Worm (Caenorhabditis elegans) whole organism, midembryonic: ENCODE measurements around the gene dap-3.

Source experiments
- T22C8.4 ChIP-seq: fragments of 200-800 bp; sonication (Bioruptor generic); IDR thresholded peaks from 2 replicates; pipeline ENCODE4 v1.3.6; 2022; ENCODE audit warnings: missing genetic modification characterization, missing compliant biosample characterization
- cog-1 ChIP-seq: sonication (generic microtip); optimal IDR thresholded peaks from 2 replicates; lab custom pipeline; 2016; ENCODE audit warnings: missing genetic modification characterization, missing compliant biosample characterization
- flt-1 ChIP-seq: fragments of 200-800 bp; sonication (Bioruptor generic); IDR thresholded peaks from 2 replicates; pipeline ENCODE4 v1.3.6; 2022; ENCODE audit warnings: missing genetic modification characterization, missing compliant biosample characterization
- klf-2 ChIP-seq: fragments of 200-800 bp; sonication (Bioruptor generic); conservative IDR thresholded peaks from 2 replicates; pipeline ENCODE4 v1.3.6; 2022; ENCODE audit warnings: missing genetic modification reagents, missing genetic modification characterization, missing compliant biosample characterization
- med-1 ChIP-seq: sonication (generic microtip); optimal IDR thresholded peaks from 2 replicates; lab custom pipeline; 2017; ENCODE audit warnings: missing genetic modification characterization, mild to moderate bottlenecking, missing compliant biosample characterization, antibody characterized with exemption, missing genetic modification reagents; ENCODE audit not compliant: insufficient read depth
- ref-1 ChIP-seq: fragments of 200-800 bp; sonication (Bioruptor generic); conservative IDR thresholded peaks from 2 replicates; pipeline ENCODE4 v1.3.6; 2022; ENCODE audit warnings: missing genetic modification reagents, missing genetic modification characterization, missing compliant biosample characterization
- tab-1 ChIP-seq: fragments of 200-800 bp; sonication (Bioruptor generic); IDR thresholded peaks from 2 replicates; pipeline ENCODE4 v1.3.6; 2022; ENCODE audit warnings: missing genetic modification characterization, missing compliant biosample characterization
- ztf-23 ChIP-seq: fragments of 200-800 bp; sonication (Bioruptor generic); IDR thresholded peaks from 2 replicates; pipeline ENCODE4 v1.3.6; 2022; ENCODE audit warnings: missing genetic modification reagents, missing genetic modification characterization, missing compliant biosample characterization
- ztf-29 ChIP-seq: fragments of 200-800 bp; sonication (Bioruptor generic); IDR thresholded peaks from 2 replicates; pipeline ENCODE4 v1.3.6; 2022; ENCODE audit warnings: missing genetic modification reagents, missing genetic modification characterization, missing compliant biosample characterization

The dap-3 gene

ce11 chrII:10598039-10598438 is 17.1 kb downstream of the dap-3 start, which contains the start of gene C14A4.8:
Gene C14A4.8 (minus strand): TSS chrII:10598139.
- TF ChIP-seq tab-1 (GFP tag; lab: Robert Waterston, UW) (no peak), cog-1 (tag; lab: Kevin White, UChicago) (no peak)

DNA sequence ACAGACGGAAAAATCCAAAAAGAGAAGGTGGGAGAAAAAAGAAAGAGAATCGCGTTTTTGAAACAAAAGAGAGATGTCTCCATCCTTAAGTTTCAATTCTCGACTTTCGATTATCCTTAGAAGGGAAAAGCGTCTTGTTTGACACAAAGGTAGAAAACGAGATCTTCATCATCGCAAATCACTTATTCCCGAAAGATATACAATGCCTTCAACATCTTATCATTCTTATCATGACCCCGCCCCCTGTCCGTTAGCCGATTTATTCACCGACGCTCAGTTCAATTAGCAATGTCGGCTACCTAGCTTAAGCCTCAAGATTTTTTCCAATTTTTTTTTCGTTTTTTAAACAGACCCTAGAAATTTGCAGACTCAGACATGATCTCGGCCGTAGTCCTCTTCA is 18.0 kb downstream of the dap-3 start, which contains the start of gene C14A4.9:
Gene C14A4.9, plus strand, starts transcription at position 368 of the 400 bp plus-strand sequence.
- no peak for TF ChIP-seq cog-1 (tag; lab: Kevin White, UChicago)
- no peak for TF ChIP-seq tab-1 (GFP tag; lab: Robert Waterston, UW)
- TF ChIP-seq ref-1 (GFP tag; lab: Robert Waterston, UW) = no peak
- TF ChIP-seq klf-2 (GFP tag; lab: Robert Waterston, UW) = no peak
- TF ChIP-seq ztf-29 = no peak
- TF ChIP-seq flt-1 (GFP tag; lab: Robert Waterston, UW) = no peak
- no peak for TF ChIP-seq ztf-23 (GFP tag; lab: Robert Waterston, UW)
- no peak for TF ChIP-seq T22C8.4
- TF ChIP-seq med-1 (GFP tag; lab: Kevin White, UChicago) = no peak

DNA sequence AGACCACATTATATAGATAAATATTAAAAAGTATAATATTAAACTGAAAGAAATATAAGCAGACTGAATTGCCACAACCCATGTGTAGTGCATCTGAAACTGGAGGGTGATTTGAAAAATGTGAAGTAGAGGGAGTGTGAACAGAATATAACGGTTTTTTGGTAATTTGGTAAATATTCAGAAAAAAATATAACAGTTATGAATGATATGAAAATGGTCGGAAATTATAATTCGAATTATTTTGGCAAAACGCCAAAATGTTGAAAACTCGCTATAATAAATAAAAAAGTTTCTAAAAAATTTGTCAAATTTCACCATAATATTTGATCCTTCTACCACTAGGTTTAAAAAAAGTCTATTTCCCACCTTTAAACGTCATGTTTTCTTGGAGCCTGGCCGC is 21.3 kb downstream of the dap-3 start, which contains the start of gene srv-2:
Gene srv-2, minus strand, starts transcription at position 101 of the 400 bp plus-strand sequence.
- TF ChIP-seq ztf-29 = no peak
- TF ChIP-seq tab-1 (GFP tag; lab: Robert Waterston, UW) = no peak
- TF ChIP-seq klf-2 (GFP tag; lab: Robert Waterston, UW) = no peak
- TF ChIP-seq flt-1 (GFP tag; lab: Robert Waterston, UW) = no peak
- TF ChIP-seq ztf-23 (GFP tag; lab: Robert Waterston, UW) = no peak
- TF ChIP-seq cog-1 (tag; lab: Kevin White, UChicago) = no peak
- no peak for TF ChIP-seq med-1 (GFP tag; lab: Kevin White, UChicago)

DNA sequence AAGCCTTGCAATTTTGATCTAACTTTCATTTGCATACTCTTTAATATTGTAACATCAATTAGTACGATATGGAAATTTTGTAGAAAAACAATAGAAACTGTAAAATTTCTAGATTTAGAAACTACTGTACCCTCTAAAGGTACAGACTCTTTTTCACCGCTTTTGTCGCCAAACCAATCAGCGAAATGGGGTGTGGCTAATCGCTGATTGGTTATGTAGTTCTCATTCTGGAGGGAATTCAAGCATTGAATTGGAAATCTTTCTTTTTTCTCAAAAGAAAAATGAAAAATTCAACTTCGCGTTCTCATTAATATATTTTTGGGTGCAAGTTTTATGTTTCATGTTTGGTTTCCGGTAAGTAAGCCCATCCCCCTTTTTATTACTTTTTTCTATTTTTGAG is 22.6 kb downstream of the dap-3 start:
- TF ChIP-seq tab-1 (GFP tag; lab: Robert Waterston, UW) = no peak
- TF ChIP-seq ztf-23 (GFP tag; lab: Robert Waterston, UW) = no peak
- no peak for TF ChIP-seq flt-1 (GFP tag; lab: Robert Waterston, UW)
- TF ChIP-seq med-1 (GFP tag; lab: Kevin White, UChicago) = no peak
- TF ChIP-seq cog-1 (tag; lab: Kevin White, UChicago) = no peak
- no peak for TF ChIP-seq klf-2 (GFP tag; lab: Robert Waterston, UW)
- TF ChIP-seq ref-1 (GFP tag; lab: Robert Waterston, UW) = no peak
- TF ChIP-seq T22C8.4 = no peak
- no peak for TF ChIP-seq ztf-29

- TF ChIP-seq flt-1 (GFP tag; lab: Robert Waterston, UW) = no peak
- no peak for TF ChIP-seq ref-1 (GFP tag; lab: Robert Waterston, UW)
- TF ChIP-seq cog-1 (tag; lab: Kevin White, UChicago) = no peak
- TF ChIP-seq ztf-23 (GFP tag; lab: Robert Waterston, UW) = no peak
- TF ChIP-seq tab-1 (GFP tag; lab: Robert Waterston, UW) = no peak
- TF ChIP-seq T22C8.4 = no peak
- TF ChIP-seq med-1 (GFP tag; lab: Kevin White, UChicago) = no peak
- no peak for TF ChIP-seq ztf-29
- TF ChIP-seq klf-2 (GFP tag; lab: Robert Waterston, UW) = no peak
Measured at ce11 chrII:10605512-10605911, 24.6 kb downstream of the dap-3 start, which contains the start of gene taf-13. Gene taf-13 (minus strand): TSS chrII:10605612.

ce11 chrII:10607238-10607961 is 26.5 kb downstream of the dap-3 start, which contains the start of gene ccm-3:
Gene ccm-3 (minus strand): TSS chrII:10607275.
- TF ChIP-seq med-1 (GFP tag; lab: Kevin White, UChicago) (no peak), klf-2 (GFP tag; lab: Robert Waterston, UW) (no peak), ref-1 (GFP tag; lab: Robert Waterston, UW) (no peak), ztf-23 (GFP tag; lab: Robert Waterston, UW) (no peak), cog-1 (tag; lab: Kevin White, UChicago) (no peak), tab-1 (GFP tag; lab: Robert Waterston, UW) (no peak), T22C8.4 (no peak), flt-1 (GFP tag; lab: Robert Waterston, UW) (no peak), ztf-29 (no peak)

ce11 chrII:10608821-10609220 is 27.9 kb downstream of the dap-3 start:
- no peak for TF ChIP-seq ztf-23 (GFP tag; lab: Robert Waterston, UW)
- TF ChIP-seq tab-1 (GFP tag; lab: Robert Waterston, UW) = no peak
- TF ChIP-seq klf-2 (GFP tag; lab: Robert Waterston, UW) = no peak
- TF ChIP-seq ref-1 (GFP tag; lab: Robert Waterston, UW) = no peak
- TF ChIP-seq med-1 (GFP tag; lab: Kevin White, UChicago) = no peak
- TF ChIP-seq flt-1 (GFP tag; lab: Robert Waterston, UW) = no peak
- TF ChIP-seq ztf-29 = no peak
- no peak for TF ChIP-seq T22C8.4
- TF ChIP-seq cog-1 (tag; lab: Kevin White, UChicago) = no peak

DNA sequence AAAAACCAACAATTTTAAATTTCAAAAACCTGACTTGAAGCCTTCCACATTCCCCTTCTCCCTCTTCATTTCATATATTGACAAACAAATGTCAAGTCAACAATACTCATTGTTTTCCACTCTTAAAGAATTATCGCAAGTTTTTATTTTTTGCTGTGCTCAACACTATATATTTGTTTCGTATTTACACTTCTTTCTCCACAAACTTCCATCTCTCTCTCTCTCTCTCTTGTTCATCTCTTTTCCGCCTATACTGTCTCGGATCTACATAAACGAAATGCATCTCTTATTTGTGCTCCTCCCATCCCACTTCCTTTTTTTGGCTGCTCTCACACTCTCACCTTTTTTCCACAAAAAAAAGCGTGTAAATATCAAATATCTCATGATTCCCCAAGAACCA is 31.8 kb downstream of the dap-3 start, which contains the start of gene C14A4.12:
Gene C14A4.12, plus strand, starts transcription at position 301 of the 400 bp plus-strand sequence.
- TF ChIP-seq med-1 (GFP tag; lab: Kevin White, UChicago) = no peak
- no peak for TF ChIP-seq cog-1 (tag; lab: Kevin White, UChicago)
- TF ChIP-seq ztf-29 = no peak
- TF ChIP-seq tab-1 (GFP tag; lab: Robert Waterston, UW) = no peak
- TF ChIP-seq ztf-23 (GFP tag; lab: Robert Waterston, UW) = no peak
- TF ChIP-seq klf-2 (GFP tag; lab: Robert Waterston, UW) = no peak
- TF ChIP-seq ref-1 (GFP tag; lab: Robert Waterston, UW) = no peak
- no peak for TF ChIP-seq flt-1 (GFP tag; lab: Robert Waterston, UW)
- TF ChIP-seq T22C8.4 = no peak

- TF ChIP-seq ref-1 (GFP tag; lab: Robert Waterston, UW) = no peak
- no peak for TF ChIP-seq med-1 (GFP tag; lab: Kevin White, UChicago)
- TF ChIP-seq T22C8.4 = no peak
- no peak for TF ChIP-seq ztf-23 (GFP tag; lab: Robert Waterston, UW)
- TF ChIP-seq tab-1 (GFP tag; lab: Robert Waterston, UW) = no peak
- TF ChIP-seq klf-2 (GFP tag; lab: Robert Waterston, UW) = no peak
- TF ChIP-seq cog-1 (tag; lab: Kevin White, UChicago) = no peak
- TF ChIP-seq flt-1 (GFP tag; lab: Robert Waterston, UW) = no peak
- TF ChIP-seq ztf-29 = no peak
Measured at ce11 chrII:10618157-10618556, 37.2 kb downstream of the dap-3 start, which contains the start of gene C14A4.13. Gene C14A4.13 (plus strand): TSS chrII:10618457.
